Fruit fly (Drosophila melanogaster): ENCODE data around the gene Miro.

The Miro gene

dm6 chr3R:24068830-24069229 is 30.2 kb upstream of the Miro start (continued):
- TF ChIP-seq cad (GFP tag; optimal IDR thresholded peaks at IDR 0.05) (no peak), Oli (tag; optimal IDR thresholded peaks at IDR 0.05) (no peak), nerfin-1 (tag; optimal IDR thresholded peaks at IDR 0.05) (no peak), Xrp1 (GFP tag; IDR thresholded peaks at IDR 0.05) (peak; percentile 31; the same call in 1 of the 2 replicates), CG11456 (GFP tag; IDR thresholded peaks at IDR 0.05) (no peak), Doc3 (GFP tag; IDR thresholded peaks at IDR 0.05; ENCODE audit: partially characterized antibody) (no peak), tio (GFP tag; optimal IDR thresholded peaks at IDR 0.05) (no peak), yki (optimal IDR thresholded peaks at IDR 0.05) (no peak), luna (GFP tag; optimal IDR thresholded peaks at IDR 0.05) (no peak), CG12942 (GFP tag; optimal IDR thresholded peaks at IDR 0.05) (no peak), lab (GFP tag; optimal IDR thresholded peaks at IDR 0.05) (peak; percentile 20), eve (GFP tag; optimal IDR thresholded peaks at IDR 0.05) (peak in 1 of 2 experiments; percentile 26), mirr (GFP tag; optimal IDR thresholded peaks at IDR 0.05) (no peak), CG17829 (tag; optimal IDR thresholded peaks at IDR 0.05) (no peak), CG3726 (GFP tag; IDR thresholded peaks at IDR 0.05) (no peak), trh (GFP tag; optimal IDR thresholded peaks at IDR 0.05) (no peak), CG7556 (GFP tag; optimal IDR thresholded peaks at IDR 0.05) (no peak), ro (GFP tag; IDR thresholded peaks at IDR 0.05) (no peak), Fer1 (GFP tag; optimal IDR thresholded peaks at IDR 0.05) (peak; percentile 26), CG14014 (GFP tag; IDR thresholded peaks at IDR 0.05) (no peak), slp2 (GFP tag; optimal IDR thresholded peaks at IDR 0.05) (no peak), cg (GFP tag; optimal IDR thresholded peaks at IDR 0.05) (no peak), CG17912 (GFP tag; optimal IDR thresholded peaks at IDR 0.05) (no peak), Six4 (GFP tag; optimal IDR thresholded peaks at IDR 0.05) (no peak), row (GFP tag; IDR thresholded peaks at IDR 0.05) (peak; percentile 49; the same call in 2 of the 3 replicates), dysf (GFP tag; IDR thresholded peaks at IDR 0.05) (peak; percentile 36; the same call in 1 of the 3 replicates), CG8944 (GFP tag; optimal IDR thresholded peaks at IDR 0.05) (no peak), gcm (GFP tag; optimal IDR thresholded peaks at IDR 0.05) (no peak), Max (GFP tag; optimal IDR thresholded peaks at IDR 0.05) (no peak), Gug (GFP tag; IDR thresholded peaks at IDR 0.05) (no peak), E2f1 (GFP tag; IDR thresholded peaks at IDR 0.05) (no peak), CG10565 (GFP tag; optimal IDR thresholded peaks at IDR 0.05) (no peak), Med (GFP tag) (peak; percentile 64), hb (GFP tag; IDR thresholded peaks at IDR 0.05; ENCODE audit: partially characterized antibody) (no peak), CG8359 (GFP tag; optimal IDR thresholded peaks at IDR 0.05; ENCODE audit: borderline replicate concordance) (no peak), HLH54F (GFP tag; optimal IDR thresholded peaks at IDR 0.05) (no peak), CG2199 (GFP tag; IDR thresholded peaks at IDR 0.05) (no peak), Ravus (GFP tag; IDR thresholded peaks at IDR 0.05) (no peak), tx (GFP tag; optimal IDR thresholded peaks at IDR 0.05) (no peak), unpg (GFP tag; optimal IDR thresholded peaks at IDR 0.05) (no peak), CG2120 (GFP tag; optimal IDR thresholded peaks at IDR 0.05) (peak; percentile 47), Drgx (GFP tag; IDR thresholded peaks at IDR 0.05) (no peak), Hmr (GFP tag; optimal IDR thresholded peaks at IDR 0.05) (peak; percentile 30), CG2202 (tag; optimal IDR thresholded peaks at IDR 0.05) (no peak), TFAM (GFP tag; optimal IDR thresholded peaks at IDR 0.05) (no peak), Opbp (GFP tag; IDR thresholded peaks at IDR 0.05; ENCODE audit: partially characterized antibody) (no peak), sr (GFP tag; IDR thresholded peaks at IDR 0.05) (no peak), Ets97D (GFP tag; optimal IDR thresholded peaks at IDR 0.05) (no peak), ERR (GFP tag; optimal IDR thresholded peaks at IDR 0.05) (no peak), sob (GFP tag; IDR thresholded peaks at IDR 0.05) (no peak), CG14050 (GFP tag; IDR thresholded peaks at IDR 0.05) (peak; percentile 37; the same call in 1 of the 3 replicates), Sry-δ (GFP tag; optimal IDR thresholded peaks at IDR 0.05) (no peak), sens-2 (GFP tag; IDR thresholded peaks at IDR 0.05) (no peak)

Data from whole organism, embryonic.